Fruit fly (Drosophila melanogaster) whole organism, adult: ENCODE results near the gene Cul5.
A peak's percentile ranks its signal among the peaks of the same experiment; 100 is the strongest.

Experiments
- CG11617 ChIP-seq: fragments of 200-800 bp; sonication (Bioruptor generic); optimal IDR thresholded peaks from 2 replicates; lab custom pipeline; 2017; ENCODE audit warnings: mild to moderate bottlenecking, missing biosample characterization, missing genetic modification reagents, missing genetic modification characterization
- CG12768 ChIP-seq: fragments of 200-800 bp; sonication (Bioruptor generic); optimal IDR thresholded peaks from 2 replicates; lab custom pipeline; 2017; ENCODE audit warnings: missing biosample characterization, missing genetic modification characterization, mild to moderate bottlenecking, moderate library complexity, missing genetic modification reagents
- CG14711 ChIP-seq: fragments of 200-800 bp; sonication (Bioruptor generic); optimal IDR thresholded peaks from 2 replicates; lab custom pipeline; 2018; ENCODE audit warnings: missing biosample characterization, mild to moderate bottlenecking, missing genetic modification characterization, moderate library complexity
- CG1620 ChIP-seq: fragments of 200-800 bp; sonication (Bioruptor generic); optimal IDR thresholded peaks from 2 replicates; lab custom pipeline; 2016; ENCODE audit warnings: missing biosample characterization, missing genetic modification characterization
- CG33017 ChIP-seq: fragments of 200-800 bp; sonication (Bioruptor generic); optimal IDR thresholded peaks from 2 replicates; lab custom pipeline; 2018; ENCODE audit warnings: missing biosample characterization, mild to moderate bottlenecking, missing genetic modification characterization, moderate library complexity
- CG5204 ChIP-seq: fragments of 200-800 bp; sonication (Bioruptor generic); optimal IDR thresholded peaks from 2 replicates; lab custom pipeline; 2016; ENCODE audit warnings: missing biosample characterization, missing genetic modification characterization
- CG7045 ChIP-seq: fragments of 200-800 bp; sonication (Bioruptor generic); optimal IDR thresholded peaks from 2 replicates; lab custom pipeline; 2017; ENCODE audit warnings: missing biosample characterization, mild to moderate bottlenecking, missing genetic modification characterization
- CG7101 ChIP-seq: fragments of 200-800 bp; sonication (Bioruptor generic); optimal IDR thresholded peaks from 2 replicates; lab custom pipeline; 2018; ENCODE audit warnings: missing biosample characterization, mild to moderate bottlenecking, missing genetic modification characterization, moderate library complexity
- Clk ChIP-seq: fragments of 200-800 bp; sonication (Bioruptor generic); optimal IDR thresholded peaks from 2 replicates; lab custom pipeline; 2017; ENCODE audit warnings: missing biosample characterization, missing genetic modification characterization
- Crg-1 ChIP-seq: fragments of 200-800 bp; sonication (Bioruptor generic); optimal IDR thresholded peaks from 2 replicates; lab custom pipeline; 2016; ENCODE audit warnings: missing biosample characterization, missing genetic modification characterization
- Hr96 ChIP-seq: fragments of 200-800 bp; sonication (Bioruptor generic); optimal IDR thresholded peaks from 2 replicates; lab custom pipeline; 2016; ENCODE audit warnings: missing biosample characterization, missing genetic modification characterization
- Mnt ChIP-seq: fragments of 200-800 bp; sonication (Bioruptor generic); optimal IDR thresholded peaks from 2 replicates; lab custom pipeline; 2016; ENCODE audit warnings: missing biosample characterization, mild to moderate bottlenecking, missing genetic modification characterization
- bab1 ChIP-seq: fragments of 200-800 bp; sonication (Bioruptor generic); optimal IDR thresholded peaks from 3 replicates; lab custom pipeline; 2019; ENCODE audit warnings: missing biosample characterization, mild to moderate bottlenecking, missing genetic modification characterization, moderate library complexity
- cic ChIP-seq: fragments of 200-800 bp; sonication (Bioruptor generic); optimal IDR thresholded peaks from 2 replicates; lab custom pipeline; 2017; ENCODE audit warnings: missing biosample characterization, mild to moderate bottlenecking, missing genetic modification characterization, moderate library complexity
- cnc ChIP-seq, 2 experiments: fragments of >200 bp; optimal IDR thresholded peaks; 2 replicates each; lab custom pipeline; 2017
- kay ChIP-seq: fragments of 200-800 bp; sonication (Bioruptor generic); peaks from one replicate; lab custom pipeline; 2016; ENCODE audit warnings: missing biosample characterization, missing genetic modification characterization, borderline replicate concordance
- ovo ChIP-seq: fragments of 200-800 bp; sonication (Bioruptor generic); optimal IDR thresholded peaks from 2 replicates; lab custom pipeline; 2016; ENCODE audit warnings: missing biosample characterization, missing genetic modification characterization
- pad ChIP-seq: fragments of 200-800 bp; sonication (Bioruptor generic); optimal IDR thresholded peaks from 3 replicates; lab custom pipeline; 2017; ENCODE audit warnings: missing biosample characterization, missing genetic modification characterization, mild to moderate bottlenecking, moderate library complexity, missing genetic modification reagents
- tj ChIP-seq: fragments of 200-800 bp; sonication (Bioruptor generic); optimal IDR thresholded peaks from 3 replicates; lab custom pipeline; 2017; ENCODE audit warnings: missing biosample characterization, mild to moderate bottlenecking, missing genetic modification characterization, moderate library complexity
- toe ChIP-seq: fragments of 200-800 bp; sonication (Bioruptor generic); optimal IDR thresholded peaks from 2 replicates; lab custom pipeline; 2016; ENCODE audit warnings: missing biosample characterization, missing genetic modification characterization

Gene Cul5

DNA sequence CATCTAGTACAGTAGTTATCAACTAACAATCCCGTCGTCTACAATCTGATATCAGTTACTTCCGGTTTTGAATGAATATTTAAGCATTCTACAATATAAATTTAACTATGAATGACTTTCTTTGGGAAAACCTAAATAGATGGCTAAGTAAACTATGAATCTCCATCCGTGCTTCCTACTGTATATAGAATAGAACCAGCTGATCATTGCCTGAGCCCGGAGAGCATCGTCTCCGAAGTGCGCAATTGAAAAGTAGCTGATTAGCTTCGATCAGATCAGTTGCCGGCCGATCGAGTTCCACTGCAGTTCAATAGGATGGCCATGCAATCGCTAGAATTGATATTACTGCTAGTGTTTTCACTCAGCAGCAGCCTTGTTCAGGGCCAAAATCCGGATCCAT is 12.0 kb downstream of the Cul5 start, which contains the start of gene CG11841:
CG11841 (plus strand) TSS at position 301 of the 400 bp plus-strand sequence.
- peak; percentile 15 for TF ChIP-seq cic (GFP tag; lab: Kevin White, UChicago)
- no peak for TF ChIP-seq CG11617 (GFP tag; lab: Kevin White, UChicago)

dm6 chr3R:29049055-29049722 is 13.6 kb downstream of the Cul5 start, which contains the start of gene CG11837:
Gene CG11837, plus strand, starts transcription at chr3R:29049493.
- peak; percentile 95 for TF ChIP-seq Mnt (GFP tag; lab: Kevin White, UChicago)
- no peak for TF ChIP-seq bab1 (GFP tag; lab: Kevin White, UChicago)
- no peak for TF ChIP-seq tj
- TF ChIP-seq cic (GFP tag; lab: Kevin White, UChicago): no peak
- no peak for TF ChIP-seq Hr96 (GFP tag; lab: Kevin White, UChicago)
- no peak for TF ChIP-seq CG33017 (tag; lab: Kevin White, UChicago)
- TF ChIP-seq kay (GFP tag; lab: Kevin White, UChicago): peak; percentile 91

DNA sequence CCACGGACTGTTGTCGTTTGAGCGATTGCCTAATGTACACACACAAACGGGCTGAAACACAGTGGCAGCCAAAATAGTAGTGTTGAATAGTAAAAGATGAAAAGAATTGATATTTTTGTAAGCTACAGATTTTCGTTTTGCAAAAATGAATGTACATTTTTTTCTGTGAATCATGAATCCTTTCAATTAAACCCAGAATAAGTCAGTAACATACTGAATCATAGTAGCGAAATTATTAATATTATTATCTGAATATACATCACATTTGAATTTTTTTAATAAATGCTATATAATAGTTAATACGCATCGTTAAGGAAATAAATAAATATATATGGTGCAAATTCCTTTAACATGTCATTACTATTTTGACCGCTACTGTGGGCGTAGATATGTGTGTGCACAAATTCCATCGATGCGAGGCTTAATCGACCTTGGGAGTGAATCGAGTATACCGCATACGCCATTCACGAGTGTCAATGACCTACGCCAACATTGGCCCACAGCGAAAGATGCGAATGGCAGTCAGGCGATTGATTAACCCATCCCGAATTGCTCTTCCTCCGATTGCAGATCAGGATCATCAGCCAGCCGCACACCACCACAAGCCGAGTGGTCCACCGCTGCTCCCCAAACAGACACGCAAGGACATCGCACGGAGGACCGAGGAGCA is 22.1 kb downstream of the Cul5 start:
- TF ChIP-seq CG33017 (tag; lab: Kevin White, UChicago) (peak; percentile 69), CG7101 (peak; percentile 56), Mnt (GFP tag; lab: Kevin White, UChicago) (no peak), CG14711 (tag; lab: Kevin White, UChicago) (peak; percentile 66), ovo (GFP tag; lab: Kevin White, UChicago) (peak; percentile 10), Hr96 (GFP tag; lab: Kevin White, UChicago) (no peak), CG5204 (GFP tag; lab: Kevin White, UChicago) (no peak), cic (GFP tag; lab: Kevin White, UChicago) (no peak), kay (GFP tag; lab: Kevin White, UChicago) (peak; percentile 53), CG12768 (GFP tag; lab: Kevin White, UChicago) (peak; percentile 1), bab1 (GFP tag; lab: Kevin White, UChicago) (no peak), tj (no peak), CG11617 (GFP tag; lab: Kevin White, UChicago) (peak; percentile 35), CG1620 (GFP tag; lab: Kevin White, UChicago) (no peak), pad (GFP tag; lab: Kevin White, UChicago) (no peak), cnc (optimal IDR thresholded peaks at IDR 0.05; lab: Kevin White, UChicago) (no peak), CG7045 (peak; percentile 66), toe (no peak), Crg-1 (GFP tag; lab: Kevin White, UChicago) (no peak), Clk (GFP tag; lab: Kevin White, UChicago) (no peak)

DNA sequence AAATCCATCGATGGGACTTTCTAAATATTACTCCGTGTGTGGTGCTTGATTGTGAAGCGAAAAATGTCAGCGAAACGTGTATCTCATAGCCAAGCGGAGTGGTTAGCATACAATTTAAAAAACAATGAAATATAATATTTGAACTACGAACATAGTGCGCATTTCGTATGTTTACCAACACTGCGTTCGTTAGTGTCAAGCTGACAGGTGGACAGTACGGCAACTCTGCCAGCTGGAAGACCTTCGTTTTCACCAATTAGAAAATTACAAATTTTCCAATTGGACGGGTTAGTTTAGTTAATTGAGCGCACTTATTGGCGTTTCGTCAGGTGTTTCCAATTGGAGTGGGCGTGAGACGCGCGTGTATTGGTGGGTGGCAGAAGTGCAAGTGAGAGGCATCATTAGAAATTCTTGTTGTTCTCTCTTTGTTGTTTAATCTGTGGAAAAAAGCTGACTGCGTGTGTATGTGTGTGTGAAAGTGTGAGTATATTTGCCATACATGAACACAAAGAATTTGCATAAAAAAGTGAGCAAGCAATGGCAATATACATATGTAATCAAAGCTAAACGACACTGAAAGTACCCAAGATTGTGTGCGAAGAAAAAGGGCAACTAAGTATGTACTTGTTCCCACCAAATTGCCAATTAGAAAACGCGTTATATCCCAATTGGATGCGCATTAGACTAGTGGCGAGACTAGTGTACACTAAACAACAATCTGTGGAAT is 22.9 kb downstream of the Cul5 start:
- TF ChIP-seq CG33017 (tag; lab: Kevin White, UChicago) (no peak), Mnt (GFP tag; lab: Kevin White, UChicago) (peak; percentile 47), CG5204 (GFP tag; lab: Kevin White, UChicago) (no peak), kay (GFP tag; lab: Kevin White, UChicago) (no peak), Crg-1 (GFP tag; lab: Kevin White, UChicago) (peak; percentile 71), cnc (optimal IDR thresholded peaks at IDR 0.05; lab: Kevin White, UChicago) (no peak), pad (GFP tag; lab: Kevin White, UChicago) (peak; percentile 35), CG12768 (GFP tag; lab: Kevin White, UChicago) (no peak), CG11617 (GFP tag; lab: Kevin White, UChicago) (peak; percentile 39), Clk (GFP tag; lab: Kevin White, UChicago) (no peak), cic (GFP tag; lab: Kevin White, UChicago) (peak; percentile 21), bab1 (GFP tag; lab: Kevin White, UChicago) (no peak), CG7101 (no peak), tj (peak; percentile 12), ovo (GFP tag; lab: Kevin White, UChicago) (peak; percentile 4), CG14711 (tag; lab: Kevin White, UChicago) (peak; percentile 30), Hr96 (GFP tag; lab: Kevin White, UChicago) (no peak), CG1620 (GFP tag; lab: Kevin White, UChicago) (peak; percentile 61), CG7045 (peak; percentile 19), toe (no peak)

- TF ChIP-seq CG11617 (GFP tag; lab: Kevin White, UChicago) (peak; percentile 10), Mnt (GFP tag; lab: Kevin White, UChicago) (peak; percentile 81), CG7045 (peak; percentile 47), cic (GFP tag; lab: Kevin White, UChicago) (peak; percentile 35), CG7101 (peak; percentile 82), Hr96 (GFP tag; lab: Kevin White, UChicago) (peak; percentile 67), CG5204 (GFP tag; lab: Kevin White, UChicago) (peak; percentile 70), CG1620 (GFP tag; lab: Kevin White, UChicago) (peak; percentile 90), CG33017 (tag; lab: Kevin White, UChicago) (peak; percentile 37), CG14711 (tag; lab: Kevin White, UChicago) (peak; percentile 62), tj (no peak), kay (GFP tag; lab: Kevin White, UChicago) (no peak), ovo (GFP tag; lab: Kevin White, UChicago) (peak; percentile 63), Crg-1 (GFP tag; lab: Kevin White, UChicago) (peak; percentile 87), CG12768 (GFP tag; lab: Kevin White, UChicago) (peak; percentile 79), pad (GFP tag; lab: Kevin White, UChicago) (peak; percentile 80), cnc (optimal IDR thresholded peaks at IDR 0.05; lab: Kevin White, UChicago) (no peak), Clk (GFP tag; lab: Kevin White, UChicago) (peak; percentile 65), bab1 (GFP tag; lab: Kevin White, UChicago) (peak; percentile 66), toe (peak; percentile 65)
These were observed 23.7 kb downstream of the Cul5 start, which contains the start of the genes Slu7 and Pkc98E for dm6 chr3R:29038960-29039581. Gene Slu7, minus strand, starts transcription at chr3R:29039071. Gene Pkc98E, plus strand, starts transcription at chr3R:29039156.
